Fruit fly (Drosophila melanogaster) whole organism, adult: ENCODE results near the gene beat-IV.

Experiments used
- CG11617 ChIP-seq: fragments of 200-800 bp; sonication (Bioruptor generic); optimal IDR thresholded peaks from 2 replicates; lab custom pipeline; 2017; ENCODE audit warnings: mild to moderate bottlenecking, missing biosample characterization, missing genetic modification reagents, missing genetic modification characterization
- CG14711 ChIP-seq: fragments of 200-800 bp; sonication (Bioruptor generic); optimal IDR thresholded peaks from 2 replicates; lab custom pipeline; 2018; ENCODE audit warnings: missing biosample characterization, mild to moderate bottlenecking, missing genetic modification characterization, moderate library complexity
- CG5204 ChIP-seq: fragments of 200-800 bp; sonication (Bioruptor generic); optimal IDR thresholded peaks from 2 replicates; lab custom pipeline; 2016; ENCODE audit warnings: missing biosample characterization, missing genetic modification characterization
- CG7045 ChIP-seq: fragments of 200-800 bp; sonication (Bioruptor generic); optimal IDR thresholded peaks from 2 replicates; lab custom pipeline; 2017; ENCODE audit warnings: missing biosample characterization, mild to moderate bottlenecking, missing genetic modification characterization
- Clk ChIP-seq: fragments of 200-800 bp; sonication (Bioruptor generic); optimal IDR thresholded peaks from 2 replicates; lab custom pipeline; 2017; ENCODE audit warnings: missing biosample characterization, missing genetic modification characterization
- Crg-1 ChIP-seq: fragments of 200-800 bp; sonication (Bioruptor generic); optimal IDR thresholded peaks from 2 replicates; lab custom pipeline; 2016; ENCODE audit warnings: missing biosample characterization, missing genetic modification characterization
- Mnt ChIP-seq: fragments of 200-800 bp; sonication (Bioruptor generic); optimal IDR thresholded peaks from 2 replicates; lab custom pipeline; 2016; ENCODE audit warnings: missing biosample characterization, mild to moderate bottlenecking, missing genetic modification characterization
- cic ChIP-seq: fragments of 200-800 bp; sonication (Bioruptor generic); optimal IDR thresholded peaks from 2 replicates; lab custom pipeline; 2017; ENCODE audit warnings: missing biosample characterization, mild to moderate bottlenecking, missing genetic modification characterization, moderate library complexity
- cnc ChIP-seq, 2 experiments: fragments of >200 bp; optimal IDR thresholded peaks; 2 replicates each; lab custom pipeline; 2017
- kay ChIP-seq: fragments of 200-800 bp; sonication (Bioruptor generic); peaks from one replicate; lab custom pipeline; 2016; ENCODE audit warnings: missing biosample characterization, missing genetic modification characterization, borderline replicate concordance

dm6 chr3R:23509408-23509940, 47.7 kb upstream of the beat-IV start:
- TF ChIP-seq cic (GFP tag; lab: Kevin White, UChicago): no peak
- TF ChIP-seq Mnt (GFP tag; lab: Kevin White, UChicago): no peak
- TF ChIP-seq Crg-1: no peak
- no peak for TF ChIP-seq CG5204 (GFP tag; lab: Kevin White, UChicago)
- no peak for TF ChIP-seq kay (GFP tag; lab: Kevin White, UChicago)
- no peak for TF ChIP-seq CG7045 (GFP tag; lab: Kevin White, UChicago)
- no peak for TF ChIP-seq Clk (GFP tag; lab: Kevin White, UChicago)
- no peak for TF ChIP-seq CG14711
- no peak for TF ChIP-seq CG11617
- TF ChIP-seq cnc (optimal IDR thresholded peaks at IDR 0.05; lab: Kevin White, UChicago): no peak
